Worm (Caenorhabditis elegans) whole organism, L1 larva: Measurements from ENCODE around the gene sas-4.
A peak's percentile ranks its signal among the peaks of the same experiment; 100 is the strongest.

Experiments used
- C04F5.9 ChIP-seq: sonication (generic microtip); optimal IDR thresholded peaks from 2 replicates; lab custom pipeline; 2016; ENCODE audit warnings: missing genetic modification characterization, missing compliant biosample characterization
- C34B4.2 ChIP-seq: sonication (generic microtip); optimal IDR thresholded peaks from 2 replicates; lab custom pipeline; 2017; ENCODE audit warnings: mild to moderate bottlenecking, missing genetic modification characterization, missing compliant biosample characterization
- aha-1 ChIP-seq: fragments of 150-350 bp; optimal IDR thresholded peaks from 2 replicates; lab custom pipeline; 2014; ENCODE audit warnings: missing biosample characterization, missing genetic modification characterization
- ceh-63 ChIP-seq: fragments of 200-800 bp; sonication (Bioruptor generic); optimal IDR thresholded peaks from 2 replicates; lab custom pipeline; 2018; ENCODE audit warnings: mild to moderate bottlenecking, missing genetic modification characterization, missing compliant biosample characterization
- ceh-8 ChIP-seq: fragments of 200-800 bp; sonication (Bioruptor generic); optimal IDR thresholded peaks from 2 replicates; lab custom pipeline; 2018; ENCODE audit warnings: mild to moderate bottlenecking, missing genetic modification characterization, moderate library complexity, missing compliant biosample characterization
- ceh-82 ChIP-seq, 3 experiments: fragments of 150-350 bp in 1 of 3; sonication (generic microtip) in 2 of 3; optimal IDR thresholded peaks; 2 replicates each; lab custom pipeline; 2014 to 2017; ENCODE audit warnings: missing biosample characterization in 3 of 3, missing genetic modification characterization in 3 of 3
- ceh-90 ChIP-seq: sonication (generic microtip); optimal IDR thresholded peaks from 2 replicates; lab custom pipeline; 2016; ENCODE audit warnings: missing genetic modification characterization, missing compliant biosample characterization
- ces-1 ChIP-seq: fragments of 150-350 bp; optimal IDR thresholded peaks from 2 replicates; lab custom pipeline; 2014; ENCODE audit warnings: missing biosample characterization, missing genetic modification reagents, missing genetic modification characterization
- dsc-1 ChIP-seq: sonication (generic microtip); optimal IDR thresholded peaks from 2 replicates; lab custom pipeline; 2016; ENCODE audit warnings: mild to moderate bottlenecking, missing genetic modification characterization, missing compliant biosample characterization
- efl-3 ChIP-seq: fragments of 200-800 bp; sonication (Bioruptor generic); optimal IDR thresholded peaks from 2 replicates; lab custom pipeline; 2018; ENCODE audit warnings: mild to moderate bottlenecking, missing genetic modification characterization, missing compliant biosample characterization
- egl-13 ChIP-seq: sonication (generic microtip); optimal IDR thresholded peaks from 2 replicates; lab custom pipeline; 2016; ENCODE audit warnings: missing genotype, missing genetic modification reagents, missing genetic modification characterization, missing compliant biosample characterization
- egl-27 ChIP-seq, 2 experiments: fragments of 150-350 bp in 1 of 2; sonication (generic microtip); optimal IDR thresholded peaks; 3 replicates each; lab custom pipeline; 2017 to 2018; ENCODE audit warnings: missing biosample characterization in 2 of 2, missing genetic modification characterization in 2 of 2, missing genetic modification reagents in 2 of 2
- elt-2 ChIP-seq: sonication (generic microtip); optimal IDR thresholded peaks from 2 replicates; lab custom pipeline; 2016; ENCODE audit warnings: missing genetic modification characterization, mild to moderate bottlenecking, inconsistent platforms, missing compliant biosample characterization, missing genetic modification reagents
- elt-3 ChIP-seq, 6 experiments: fragments of 150-350 bp in 1 of 6; sonication (generic microtip); optimal IDR thresholded peaks; 2 replicates each; lab custom pipeline; 2017 to 2018; ENCODE audit warnings: missing biosample characterization in 6 of 6, missing genetic modification characterization in 6 of 6, inconsistent platforms in 1 of 6
- fos-1 ChIP-seq: fragments of 150-350 bp; optimal IDR thresholded peaks from 2 replicates; lab custom pipeline; 2014; ENCODE audit warnings: missing biosample characterization, missing genetic modification characterization
- grh-1 ChIP-seq: fragments of 200-800 bp; sonication (Bioruptor generic); IDR thresholded peaks from 2 replicates; pipeline ENCODE4 v1.3.6; 2022; ENCODE audit warnings: missing genetic modification reagents, missing genetic modification characterization, missing compliant biosample characterization
- hlh-17 ChIP-seq: fragments of 200-800 bp; sonication (Bioruptor generic); optimal IDR thresholded peaks from 2 replicates; lab custom pipeline; 2018; ENCODE audit warnings: missing genetic modification characterization, mild to moderate bottlenecking, missing compliant biosample characterization, moderate library complexity, borderline replicate concordance
- hpl-2 ChIP-seq: fragments of 150-350 bp; optimal IDR thresholded peaks from 2 replicates; lab custom pipeline; 2014; ENCODE audit warnings: missing biosample characterization, missing genetic modification reagents, missing genetic modification characterization
- isw-1 ChIP-seq: fragments of 200-800 bp; sonication (Bioruptor generic); IDR thresholded peaks from 2 replicates; pipeline ENCODE4 v1.3.6; 2022; ENCODE audit warnings: missing genetic modification characterization, missing compliant biosample characterization
- lin-13 ChIP-seq: fragments of 150-350 bp; optimal IDR thresholded peaks from 2 replicates; lab custom pipeline; 2014; ENCODE audit warnings: missing biosample characterization, missing genetic modification reagents, missing genetic modification characterization
- lin-14 ChIP-seq: fragments of 200-800 bp; sonication (Bioruptor generic); optimal IDR thresholded peaks from 2 replicates; lab custom pipeline; 2018; ENCODE audit warnings: mild to moderate bottlenecking, missing genetic modification characterization, moderate library complexity, missing compliant biosample characterization
- lin-15B ChIP-seq: fragments of 150-350 bp; sonication (generic microtip); optimal IDR thresholded peaks from 3 replicates; lab custom pipeline; 2014; ENCODE audit warnings: missing biosample characterization, missing genetic modification characterization
- lin-35 ChIP-seq, 2 experiments: fragments of 150-350 bp; optimal IDR thresholded peaks; 2 replicates each; lab custom pipeline; 2014; ENCODE audit warnings: missing biosample characterization in 2 of 2, missing genetic modification characterization in 2 of 2, missing genetic modification reagents in 2 of 2
- lin-39 ChIP-seq: fragments of 150-350 bp; optimal IDR thresholded peaks from 2 replicates; lab custom pipeline; 2014; ENCODE audit warnings: missing biosample characterization, missing genetic modification reagents, missing genetic modification characterization
- lsy-2 ChIP-seq, 2 experiments: fragments of 150-350 bp; optimal IDR thresholded peaks; 2 replicates each; lab custom pipeline; 2014; ENCODE audit warnings: missing biosample characterization in 2 of 2, missing genetic modification characterization in 2 of 2
- mab-9 ChIP-seq: fragments of 200-800 bp; sonication (Bioruptor generic); IDR thresholded peaks from 2 replicates; pipeline ENCODE4 v1.3.6; 2022; ENCODE audit warnings: missing genetic modification reagents, missing genetic modification characterization, missing compliant biosample characterization
- mef-2 ChIP-seq: fragments of 150-350 bp; optimal IDR thresholded peaks from 2 replicates; lab custom pipeline; 2014; ENCODE audit warnings: missing biosample characterization, missing genetic modification characterization
- nhr-19 ChIP-seq: fragments of 200-800 bp; sonication (Bioruptor generic); conservative IDR thresholded peaks from 2 replicates; pipeline ENCODE4 v1.3.6; 2022; ENCODE audit warnings: missing genetic modification characterization, missing compliant biosample characterization
- nhr-20 ChIP-seq: sonication (generic microtip); optimal IDR thresholded peaks from 2 replicates; lab custom pipeline; 2016; ENCODE audit warnings: mild to moderate bottlenecking, missing genetic modification characterization, missing compliant biosample characterization
- nhr-237 ChIP-seq: fragments of 150-350 bp; optimal IDR thresholded peaks from 2 replicates; lab custom pipeline; 2014; ENCODE audit warnings: missing biosample characterization, missing genetic modification characterization
- nhr-71 ChIP-seq: sonication (generic microtip); optimal IDR thresholded peaks from 2 replicates; lab custom pipeline; 2016; ENCODE audit warnings: mild to moderate bottlenecking, missing genetic modification characterization, moderate library complexity, missing compliant biosample characterization
- nhr-76 ChIP-seq: sonication (generic microtip); optimal IDR thresholded peaks from 2 replicates; lab custom pipeline; 2017; ENCODE audit warnings: missing biosample characterization, missing genetic modification characterization
- nhr-84 ChIP-seq: sonication (generic microtip); optimal IDR thresholded peaks from 2 replicates; lab custom pipeline; 2017; ENCODE audit warnings: missing biosample characterization, missing genetic modification characterization
- nhr-85 ChIP-seq: sonication (generic microtip); peaks from one replicate; lab custom pipeline; 2016; ENCODE audit warnings: missing genetic modification characterization, inconsistent platforms, missing compliant biosample characterization
- pag-3 ChIP-seq: sonication (generic microtip); optimal IDR thresholded peaks from 2 replicates; lab custom pipeline; 2017; ENCODE audit warnings: missing genetic modification characterization, mild to moderate bottlenecking, missing compliant biosample characterization, antibody characterized with exemption, borderline replicate concordance; ENCODE audit not compliant: insufficient read depth
- pqm-1 ChIP-seq: sonication (generic microtip); optimal IDR thresholded peaks from 3 replicates; lab custom pipeline; 2017; ENCODE audit warnings: missing biosample characterization, missing genetic modification characterization
- snpc-4 ChIP-seq: fragments of 150-350 bp; optimal IDR thresholded peaks from 2 replicates; lab custom pipeline; 2014; ENCODE audit warnings: missing biosample characterization, missing genetic modification characterization
- snu-23 ChIP-seq: sonication (generic microtip); optimal IDR thresholded peaks from 2 replicates; lab custom pipeline; 2016; ENCODE audit warnings: missing genetic modification characterization, missing compliant biosample characterization
- sox-4 ChIP-seq: sonication (generic microtip); optimal IDR thresholded peaks from 2 replicates; lab custom pipeline; 2016; ENCODE audit warnings: missing genetic modification characterization, missing compliant biosample characterization
- sptf-1 ChIP-seq: fragments of 150-350 bp; optimal IDR thresholded peaks from 2 replicates; lab custom pipeline; 2014; ENCODE audit warnings: missing biosample characterization, missing genetic modification characterization
- sup-37 ChIP-seq: fragments of 200-800 bp; sonication (Bioruptor generic); optimal IDR thresholded peaks from 2 replicates; lab custom pipeline; 2018; ENCODE audit warnings: mild to moderate bottlenecking, missing genetic modification characterization, missing compliant biosample characterization
- swsn-7 ChIP-seq: sonication (generic microtip); optimal IDR thresholded peaks from 2 replicates; lab custom pipeline; 2016; ENCODE audit warnings: missing genetic modification characterization, missing compliant biosample characterization
- tbx-2 ChIP-seq: sonication (generic microtip); optimal IDR thresholded peaks from 2 replicates; lab custom pipeline; 2016; ENCODE audit warnings: missing genetic modification characterization, missing compliant biosample characterization
- unc-130 ChIP-seq: fragments of 150-350 bp; optimal IDR thresholded peaks from 2 replicates; lab custom pipeline; 2017; ENCODE audit warnings: missing biosample characterization, missing genetic modification characterization, inconsistent platforms
- unc-30 ChIP-seq: sonication (generic microtip); optimal IDR thresholded peaks from 2 replicates; lab custom pipeline; 2017; ENCODE audit warnings: missing biosample characterization, missing genetic modification characterization
- unc-62 ChIP-seq: fragments of 150-350 bp; optimal IDR thresholded peaks from 2 replicates; lab custom pipeline; 2014; ENCODE audit warnings: missing biosample characterization, missing genetic modification reagents, missing genetic modification characterization
- unc-98 ChIP-seq: fragments of 200-800 bp; sonication (Bioruptor generic); IDR thresholded peaks from 2 replicates; pipeline ENCODE4 v1.3.6; 2022; ENCODE audit warnings: missing genetic modification characterization, missing compliant biosample characterization
- zag-1 ChIP-seq: fragments of 150-350 bp; optimal IDR thresholded peaks from 2 replicates; lab custom pipeline; 2014; ENCODE audit warnings: missing biosample characterization, missing genetic modification characterization
- zip-4 ChIP-seq: fragments of 200-800 bp; sonication (Bioruptor generic); optimal IDR thresholded peaks from 2 replicates; lab custom pipeline; 2018; ENCODE audit warnings: mild to moderate bottlenecking, missing genetic modification characterization, moderate library complexity, missing compliant biosample characterization
- ztf-11 ChIP-seq, 2 experiments: sonication (generic microtip); optimal IDR thresholded peaks; 2 replicates each; lab custom pipeline; 2016 to 2017; ENCODE audit warnings: missing genetic modification characterization in 2 of 2, missing biosample characterization in 1 of 2, missing compliant biosample characterization in 1 of 2
- ztf-4 ChIP-seq: fragments of 150-350 bp; optimal IDR thresholded peaks from 2 replicates; lab custom pipeline; 2014; ENCODE audit warnings: missing biosample characterization, missing genetic modification characterization

The sas-4 gene

DNA sequence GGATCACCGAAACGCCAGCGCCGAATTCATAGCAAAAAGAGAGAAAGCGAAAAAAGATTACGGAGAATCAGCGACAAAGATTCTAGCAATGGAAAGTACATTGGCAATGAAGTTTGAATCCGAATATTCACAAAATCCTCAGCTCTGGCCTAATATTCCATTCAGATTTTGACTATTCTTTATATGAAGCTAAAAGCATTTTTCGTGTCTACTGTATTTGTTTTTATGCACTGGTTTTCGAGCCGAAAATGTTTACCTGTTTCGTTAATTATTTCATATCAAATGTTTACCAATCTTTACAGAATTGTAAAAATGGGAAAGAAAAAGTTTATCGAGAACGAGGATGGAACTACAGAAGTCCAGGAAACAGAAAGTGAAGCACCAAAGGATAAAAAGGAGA is 10.2 kb downstream of the sas-4 start, which contains the start of gene F10E9.4:
TSS of gene F10E9.4 (plus strand) at position 301 of the 400 bp plus-strand sequence.
- no peak for TF ChIP-seq mef-2 (tag; lab: Kevin White, UChicago)
- no peak for TF ChIP-seq pqm-1
- no peak for TF ChIP-seq pag-3 (tag; lab: Kevin White, UChicago)
- TF ChIP-seq nhr-71, result no peak
- TF ChIP-seq lin-13 (GFP tag; lab: Kevin White, UChicago), result no peak
- no peak for TF ChIP-seq nhr-76 (tag; lab: Kevin White, UChicago)
- TF ChIP-seq nhr-237, result no peak
- TF ChIP-seq ztf-4, result no peak
- TF ChIP-seq C04F5.9 (tag; lab: Kevin White, UChicago), result no peak
- no peak for TF ChIP-seq nhr-19 (GFP tag; lab: Robert Waterston, UW)
- no peak for TF ChIP-seq ceh-82 (tag; optimal IDR thresholded peaks at IDR 0.05; lab: Kevin White, UChicago)
- no peak for TF ChIP-seq ztf-11 (tag; optimal IDR thresholded peaks at IDR 0.05; lab: Kevin White, UChicago)
- TF ChIP-seq fos-1 (tag; lab: Kevin White, UChicago), result no peak
- no peak for TF ChIP-seq lin-14 (GFP tag; lab: Kevin White, UChicago)
- TF ChIP-seq grh-1 (GFP tag; lab: Robert Waterston, UW), result no peak
- no peak for TF ChIP-seq tbx-2
- TF ChIP-seq zag-1 (tag; lab: Kevin White, UChicago), result no peak
- TF ChIP-seq ceh-8, result no peak

DNA sequence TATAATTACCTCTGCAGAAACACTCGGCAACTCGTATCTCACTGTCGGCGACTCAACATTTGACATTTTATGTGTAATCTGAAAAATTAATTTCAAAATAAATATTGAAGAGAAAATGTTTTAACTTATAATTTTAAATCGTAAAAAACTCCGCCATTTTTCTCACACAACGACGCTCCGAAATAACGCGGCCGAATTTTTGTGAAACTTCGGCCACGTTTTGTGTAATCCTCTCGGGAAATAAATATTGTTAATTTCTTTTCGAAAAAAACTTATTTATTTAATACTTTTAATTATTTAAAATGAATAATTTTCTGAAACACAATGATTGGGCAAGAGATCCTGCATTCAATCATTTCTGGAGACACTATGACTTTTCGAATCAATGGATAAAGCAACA is 11.0 kb downstream of the sas-4 start, which contains the start of the genes F10E9.7 and F10E9.5:
TSS of gene F10E9.7 (minus strand) at position 86 of the 400 bp plus-strand sequence.
TSS of gene F10E9.5 (plus strand) at position 237 of the 400 bp plus-strand sequence.
- peak; percentile 4 for TF ChIP-seq aha-1 (tag; lab: Kevin White, UChicago)
- peak; percentile 79 for TF ChIP-seq lin-13 (GFP tag; lab: Kevin White, UChicago)
- no peak for TF ChIP-seq hpl-2
- no peak for TF ChIP-seq zag-1 (tag; lab: Kevin White, UChicago)
- TF ChIP-seq nhr-85 (tag; lab: Kevin White, UChicago), result peak; percentile 96
- TF ChIP-seq isw-1 (GFP tag; lab: Robert Waterston, UW), result peak; percentile 87
- peak; percentile 95 for TF ChIP-seq swsn-7
- TF ChIP-seq egl-27 (tag; optimal IDR thresholded peaks at IDR 0.05; lab: Kevin White, UChicago), result no peak
- TF ChIP-seq efl-3 (GFP tag; lab: Kevin White, UChicago), result peak; percentile 93
- TF ChIP-seq fos-1 (tag; lab: Kevin White, UChicago), result peak; percentile 39
- peak; percentile 83 for TF ChIP-seq zip-4 (GFP tag; lab: Kevin White, UChicago)
- peak; percentile 90 to 93 for TF ChIP-seq lin-35 (GFP tag; optimal IDR thresholded peaks at IDR 0.05; lab: Kevin White, UChicago)
- peak; percentile 99 for TF ChIP-seq unc-130
- no peak for TF ChIP-seq sptf-1 (tag; lab: Kevin White, UChicago)
- TF ChIP-seq sox-4 (tag; lab: Kevin White, UChicago), result peak; percentile 97
- peak; percentile 46 for TF ChIP-seq sup-37
- TF ChIP-seq lin-39, result peak; percentile 87
- TF ChIP-seq lsy-2 (tag; optimal IDR thresholded peaks at IDR 0.05; lab: Kevin White, UChicago), result peak; percentile 95 to 96
- peak; percentile 97 for TF ChIP-seq dsc-1 (tag; lab: Kevin White, UChicago)
- TF ChIP-seq ceh-63 (GFP tag; lab: Kevin White, UChicago), result peak; percentile 79
- TF ChIP-seq snu-23 (GFP tag; lab: Kevin White, UChicago), result peak; percentile 95
- TF ChIP-seq nhr-84 (tag; lab: Kevin White, UChicago), result no peak
- peak; percentile 20 for TF ChIP-seq nhr-237
- no peak for TF ChIP-seq unc-62 (GFP tag; lab: Kevin White, UChicago)
- TF ChIP-seq egl-13 (tag; lab: Kevin White, UChicago), result peak; percentile 96
- TF ChIP-seq ceh-90 (tag; lab: Kevin White, UChicago), result peak; percentile 96
- TF ChIP-seq C34B4.2 (tag; lab: Kevin White, UChicago), result no peak
- peak; percentile 96 for TF ChIP-seq tbx-2
- TF ChIP-seq ces-1, result no peak
- peak; percentile 91 for TF ChIP-seq mab-9 (GFP tag; lab: Robert Waterston, UW)
- TF ChIP-seq unc-30 (tag; lab: Kevin White, UChicago), result no peak
- TF ChIP-seq nhr-20, result peak; percentile 97
- peak in 3 of 6 experiments; percentile 24 to 85 (median 26) for TF ChIP-seq elt-3 (tag; optimal IDR thresholded peaks at IDR 0.05; lab: Kevin White, UChicago)
- TF ChIP-seq elt-2 (tag; lab: Kevin White, UChicago), result peak; percentile 90
- peak; percentile 94 for TF ChIP-seq lin-15B
- no peak for TF ChIP-seq mef-2 (tag; lab: Kevin White, UChicago)
- TF ChIP-seq snpc-4 (tag; lab: Kevin White, UChicago), result peak; percentile 75
- TF ChIP-seq unc-98 (GFP tag; lab: Robert Waterston, UW), result peak; percentile 91
- no peak for TF ChIP-seq hlh-17
